Fruit fly (Drosophila melanogaster): Measurements from ENCODE around the gene ppk.

DNA sequence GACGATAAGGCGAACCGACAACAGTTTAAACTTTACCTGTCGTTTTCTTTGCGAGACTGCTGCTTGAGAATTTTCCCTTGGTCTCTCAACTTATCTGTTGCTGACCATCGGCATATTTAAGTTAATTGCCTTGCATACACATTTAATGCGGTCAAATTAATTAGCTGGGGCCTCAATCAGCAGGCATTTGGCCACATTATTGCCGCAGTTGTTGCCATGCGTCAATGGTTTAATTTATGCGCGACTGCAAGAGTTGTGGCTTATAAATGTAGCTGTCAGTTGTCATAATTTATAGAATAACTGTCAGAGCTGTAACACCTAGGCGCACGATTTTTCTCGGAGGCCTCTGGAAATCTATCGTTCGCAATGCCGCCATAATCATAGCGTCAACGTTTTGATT lies 6.9 kb downstream of the ppk start:
- TF ChIP-seq CG11617 (GFP tag; optimal IDR thresholded peaks at IDR 0.05) = no peak
- TF ChIP-seq CG5204 (GFP tag; optimal IDR thresholded peaks at IDR 0.05) = no peak
